Fruit fly (Drosophila melanogaster): ENCODE results near the gene bdwf.

The bdwf gene

DNA sequence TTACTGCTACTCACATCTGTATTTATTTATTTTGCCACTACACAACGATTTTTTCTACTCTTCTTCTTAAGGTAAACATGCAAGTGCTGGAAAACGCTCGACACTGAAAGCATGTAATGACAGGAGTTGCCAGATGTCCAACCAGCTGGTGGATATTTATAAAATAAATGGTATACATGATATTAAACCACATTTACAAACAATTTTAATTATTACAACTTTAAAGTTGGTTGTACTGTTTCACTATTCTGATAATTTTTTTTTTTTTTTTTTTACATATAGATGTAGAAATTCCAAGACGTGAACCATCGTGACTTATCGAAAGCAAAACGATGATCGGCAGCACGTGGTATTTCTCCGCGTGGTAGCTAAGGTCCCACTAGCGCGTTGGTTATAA is 36.9 kb upstream of the bdwf start, which contains the start of the genes Keap1 and kuk (continued):
- TF ChIP-seq Xbp1 (GFP tag; optimal IDR thresholded peaks at IDR 0.05) (peak; percentile 71), Ravus (GFP tag; IDR thresholded peaks at IDR 0.05) (no peak), Spps (tag; optimal IDR thresholded peaks at IDR 0.05) (no peak), HLHmδ (GFP tag; optimal IDR thresholded peaks at IDR 0.05) (peak; percentile 4), scrt (GFP tag; optimal IDR thresholded peaks at IDR 0.05) (peak; percentile 35), emc (GFP tag; optimal IDR thresholded peaks at IDR 0.05) (peak; percentile 62), CG3407 (GFP tag; optimal IDR thresholded peaks at IDR 0.05) (peak; percentile 36), hth (optimal IDR thresholded peaks at IDR 0.05) (no peak), Hr51 (GFP tag; optimal IDR thresholded peaks at IDR 0.05) (peak in 1 of 2 experiments; percentile 69), Oaz (GFP tag; IDR thresholded peaks at IDR 0.05) (no peak), CG10462 (GFP tag; optimal IDR thresholded peaks at IDR 0.05) (peak; percentile 69), CG12744 (GFP tag; optimal IDR thresholded peaks at IDR 0.05) (peak; percentile 49), jumu (GFP tag; optimal IDR thresholded peaks at IDR 0.05) (peak; percentile 21), Fer3 (tag; optimal IDR thresholded peaks at IDR 0.05) (peak; percentile 34), odd (GFP tag; optimal IDR thresholded peaks at IDR 0.05) (no peak), CG18764 (GFP tag; optimal IDR thresholded peaks at IDR 0.05) (peak; percentile 44), gem (tag; optimal IDR thresholded peaks at IDR 0.05) (peak; percentile 61), NC2α (GFP tag; optimal IDR thresholded peaks at IDR 0.05) (peak; percentile 35), CG17361 (GFP tag; IDR thresholded peaks at IDR 0.05) (no peak; the same call in 2 of the 3 replicates), al (GFP tag; IDR thresholded peaks at IDR 0.05) (peak; percentile 44; the same call in 1 of the 2 replicates), CG13775 (GFP tag; optimal IDR thresholded peaks at IDR 0.05) (peak; percentile 53), croc (GFP tag; conservative IDR thresholded peaks at IDR 0.05) (0 out of 3 replicates have a peak, but pooled peaks have one; percentile 15), CG34224 (GFP tag; IDR thresholded peaks at IDR 0.05; ENCODE audit: partially characterized antibody) (peak; percentile 53), unpg (GFP tag; optimal IDR thresholded peaks at IDR 0.05) (peak; percentile 26), cwo (GFP tag; optimal IDR thresholded peaks at IDR 0.05) (no peak), NFAT (GFP tag; IDR thresholded peaks at IDR 0.05) (peak; percentile 50; the same call in 1 of the 2 replicates), CG5953 (GFP tag; IDR thresholded peaks at IDR 0.05) (no peak), CG13624 (GFP tag; optimal IDR thresholded peaks at IDR 0.05) (peak; percentile 47), Nf-YB (GFP tag; optimal IDR thresholded peaks at IDR 0.05) (peak; percentile 29), Xrp1 (GFP tag; IDR thresholded peaks at IDR 0.05) (peak; percentile 49), ssp (GFP tag; IDR thresholded peaks at IDR 0.05) (no peak), salm (tag; optimal IDR thresholded peaks at IDR 0.05) (no peak), gsb (GFP tag; IDR thresholded peaks at IDR 0.05) (no peak), CG18262 (tag; optimal IDR thresholded peaks at IDR 0.05) (no peak), Dref (GFP tag; IDR thresholded peaks at IDR 0.05) (peak; percentile 62), oc (tag; optimal IDR thresholded peaks at IDR 0.05) (peak; percentile 38), CG3163 (GFP tag; optimal IDR thresholded peaks at IDR 0.05) (peak; percentile 46), abd-A (tag; optimal IDR thresholded peaks at IDR 0.05) (no peak), HLH3B (GFP tag; IDR thresholded peaks at IDR 0.05) (no peak), CG1792 (GFP tag; optimal IDR thresholded peaks at IDR 0.05) (no peak), CG12219 (GFP tag; optimal IDR thresholded peaks at IDR 0.05) (no peak), prd (optimal IDR thresholded peaks at IDR 0.05) (no peak), prd (GFP tag; IDR thresholded peaks at IDR 0.05) (peak; percentile 51; the same call in 1 of the 3 replicates), CG6791 (GFP tag; IDR thresholded peaks at IDR 0.05; ENCODE audit: partially characterized antibody) (peak; percentile 75), CG33213 (GFP tag; optimal IDR thresholded peaks at IDR 0.05) (peak; percentile 77), CG9817 (tag; optimal IDR thresholded peaks at IDR 0.05) (peak; percentile 54), B-H1 (GFP tag; IDR thresholded peaks at IDR 0.05) (peak; percentile 13; the same call in 1 of the 3 replicates), lmd (GFP tag; IDR thresholded peaks at IDR 0.05) (peak; percentile 46; the same call in 1 of the 2 replicates), Abd-B (GFP tag; optimal IDR thresholded peaks at IDR 0.05) (no peak), run (tag; optimal IDR thresholded peaks at IDR 0.05) (no peak), Neu2 (GFP tag; optimal IDR thresholded peaks at IDR 0.05; ENCODE audit: borderline replicate concordance) (no peak)
